Worm (Caenorhabditis elegans) whole organism, L1 larva: ENCODE measurements around the gene sym-3.

Experiments
- C16A3.4 ChIP-seq: fragments of 150-350 bp; optimal IDR thresholded peaks from 2 replicates; lab custom pipeline; 2014; ENCODE audit warnings: missing biosample characterization, missing genetic modification characterization
- aha-1 ChIP-seq: fragments of 150-350 bp; optimal IDR thresholded peaks from 2 replicates; lab custom pipeline; 2014; ENCODE audit warnings: missing biosample characterization, missing genetic modification characterization
- aly-2 ChIP-seq: fragments of 150-350 bp; optimal IDR thresholded peaks from 2 replicates; lab custom pipeline; 2014; ENCODE audit warnings: missing biosample characterization, missing genetic modification characterization
- ama-1 ChIP-seq: fragments of 150-350 bp; optimal IDR thresholded peaks from 2 replicates; lab custom pipeline; 2014
- ceh-63 ChIP-seq: fragments of 200-800 bp; sonication (Bioruptor generic); optimal IDR thresholded peaks from 2 replicates; lab custom pipeline; 2018; ENCODE audit warnings: mild to moderate bottlenecking, missing genetic modification characterization, missing compliant biosample characterization
- ceh-8 ChIP-seq: fragments of 200-800 bp; sonication (Bioruptor generic); optimal IDR thresholded peaks from 2 replicates; lab custom pipeline; 2018; ENCODE audit warnings: mild to moderate bottlenecking, missing genetic modification characterization, moderate library complexity, missing compliant biosample characterization
- ceh-82 ChIP-seq, 3 experiments: fragments of 150-350 bp in 1 of 3; sonication (generic microtip) in 2 of 3; optimal IDR thresholded peaks; 2 replicates each; lab custom pipeline; 2014 to 2017; ENCODE audit warnings: missing biosample characterization in 3 of 3, missing genetic modification characterization in 3 of 3
- ceh-90 ChIP-seq: sonication (generic microtip); optimal IDR thresholded peaks from 2 replicates; lab custom pipeline; 2016; ENCODE audit warnings: missing genetic modification characterization, missing compliant biosample characterization
- dpl-1 ChIP-seq, 3 experiments: fragments of 150-350 bp in 2 of 3; sonication (generic microtip) in 1 of 3; optimal IDR thresholded peaks; 2 replicates each; lab custom pipeline; 2014 to 2017; ENCODE audit warnings: missing biosample characterization in 3 of 3, missing genetic modification characterization in 3 of 3, missing genetic modification reagents in 3 of 3
- dsc-1 ChIP-seq: sonication (generic microtip); optimal IDR thresholded peaks from 2 replicates; lab custom pipeline; 2016; ENCODE audit warnings: mild to moderate bottlenecking, missing genetic modification characterization, missing compliant biosample characterization
- efl-1 ChIP-seq, 4 experiments: fragments of 150-350 bp; optimal IDR thresholded peaks in 3 of 4; peaks in 1 of 4; 1 replicate in 1 of 4; 2 replicates in 3 of 4; lab custom pipeline; 2014; ENCODE audit warnings: missing biosample characterization in 2 of 4, missing genetic modification characterization in 2 of 4, missing genetic modification reagents in 2 of 4
- egl-27 ChIP-seq, 2 experiments: fragments of 150-350 bp in 1 of 2; sonication (generic microtip); optimal IDR thresholded peaks; 3 replicates each; lab custom pipeline; 2017 to 2018; ENCODE audit warnings: missing biosample characterization in 2 of 2, missing genetic modification characterization in 2 of 2, missing genetic modification reagents in 2 of 2
- elt-2 ChIP-seq: sonication (generic microtip); optimal IDR thresholded peaks from 2 replicates; lab custom pipeline; 2016; ENCODE audit warnings: missing genetic modification characterization, mild to moderate bottlenecking, inconsistent platforms, missing compliant biosample characterization, missing genetic modification reagents
- ets-5 ChIP-seq: fragments of 200-800 bp; sonication (Bioruptor generic); IDR thresholded peaks from 2 replicates; pipeline ENCODE4 v1.3.6; 2022; ENCODE audit warnings: missing genetic modification characterization, missing compliant biosample characterization
- fkh-10 ChIP-seq: sonication (generic microtip); optimal IDR thresholded peaks from 2 replicates; lab custom pipeline; 2017; ENCODE audit warnings: missing biosample characterization, missing genetic modification reagents, missing genetic modification characterization
- fkh-8 ChIP-seq: sonication (generic microtip); optimal IDR thresholded peaks from 2 replicates; lab custom pipeline; 2016; ENCODE audit warnings: mild to moderate bottlenecking, missing genetic modification characterization, missing compliant biosample characterization
- grh-1 ChIP-seq: fragments of 200-800 bp; sonication (Bioruptor generic); IDR thresholded peaks from 2 replicates; pipeline ENCODE4 v1.3.6; 2022; ENCODE audit warnings: missing genetic modification reagents, missing genetic modification characterization, missing compliant biosample characterization
- hlh-17 ChIP-seq: fragments of 200-800 bp; sonication (Bioruptor generic); optimal IDR thresholded peaks from 2 replicates; lab custom pipeline; 2018; ENCODE audit warnings: missing genetic modification characterization, mild to moderate bottlenecking, missing compliant biosample characterization, moderate library complexity, borderline replicate concordance
- hpl-2 ChIP-seq: fragments of 150-350 bp; optimal IDR thresholded peaks from 2 replicates; lab custom pipeline; 2014; ENCODE audit warnings: missing biosample characterization, missing genetic modification reagents, missing genetic modification characterization
- irx-1 ChIP-seq: sonication (generic microtip); optimal IDR thresholded peaks from 2 replicates; lab custom pipeline; 2016; ENCODE audit warnings: missing genetic modification characterization, missing compliant biosample characterization
- isw-1 ChIP-seq: fragments of 200-800 bp; sonication (Bioruptor generic); IDR thresholded peaks from 2 replicates; pipeline ENCODE4 v1.3.6; 2022; ENCODE audit warnings: missing genetic modification characterization, missing compliant biosample characterization
- jun-1 ChIP-seq: fragments of 150-350 bp; optimal IDR thresholded peaks from 2 replicates; lab custom pipeline; 2014; ENCODE audit warnings: missing biosample characterization, missing genetic modification reagents, missing genetic modification characterization
- lin-14 ChIP-seq: fragments of 200-800 bp; sonication (Bioruptor generic); optimal IDR thresholded peaks from 2 replicates; lab custom pipeline; 2018; ENCODE audit warnings: mild to moderate bottlenecking, missing genetic modification characterization, moderate library complexity, missing compliant biosample characterization
- lin-15B ChIP-seq: fragments of 150-350 bp; sonication (generic microtip); optimal IDR thresholded peaks from 3 replicates; lab custom pipeline; 2014; ENCODE audit warnings: missing biosample characterization, missing genetic modification characterization
- lin-35 ChIP-seq, 2 experiments: fragments of 150-350 bp; optimal IDR thresholded peaks; 2 replicates each; lab custom pipeline; 2014; ENCODE audit warnings: missing biosample characterization in 2 of 2, missing genetic modification characterization in 2 of 2, missing genetic modification reagents in 2 of 2
- lin-39 ChIP-seq: fragments of 150-350 bp; optimal IDR thresholded peaks from 2 replicates; lab custom pipeline; 2014; ENCODE audit warnings: missing biosample characterization, missing genetic modification reagents, missing genetic modification characterization
- lsy-2 ChIP-seq, 2 experiments: fragments of 150-350 bp; optimal IDR thresholded peaks; 2 replicates each; lab custom pipeline; 2014; ENCODE audit warnings: missing biosample characterization in 2 of 2, missing genetic modification characterization in 2 of 2
- mab-9 ChIP-seq: fragments of 200-800 bp; sonication (Bioruptor generic); IDR thresholded peaks from 2 replicates; pipeline ENCODE4 v1.3.6; 2022; ENCODE audit warnings: missing genetic modification reagents, missing genetic modification characterization, missing compliant biosample characterization
- mdl-1 ChIP-seq, 2 experiments: fragments of 150-350 bp; optimal IDR thresholded peaks; 2 replicates each; lab custom pipeline; 2014 to 2017; ENCODE audit warnings: missing biosample characterization in 2 of 2, missing genetic modification characterization in 2 of 2, inconsistent platforms in 1 of 2
- mef-2 ChIP-seq: fragments of 150-350 bp; optimal IDR thresholded peaks from 2 replicates; lab custom pipeline; 2014; ENCODE audit warnings: missing biosample characterization, missing genetic modification characterization
- mep-1 ChIP-seq: fragments of 150-350 bp; optimal IDR thresholded peaks from 2 replicates; lab custom pipeline; 2014; ENCODE audit warnings: missing biosample characterization, missing genetic modification characterization
- nhr-11 ChIP-seq: fragments of 150-350 bp; optimal IDR thresholded peaks from 2 replicates; lab custom pipeline; 2014; ENCODE audit warnings: missing biosample characterization, missing genetic modification characterization
- nhr-19 ChIP-seq: fragments of 200-800 bp; sonication (Bioruptor generic); conservative IDR thresholded peaks from 2 replicates; pipeline ENCODE4 v1.3.6; 2022; ENCODE audit warnings: missing genetic modification characterization, missing compliant biosample characterization
- nhr-20 ChIP-seq: sonication (generic microtip); optimal IDR thresholded peaks from 2 replicates; lab custom pipeline; 2016; ENCODE audit warnings: mild to moderate bottlenecking, missing genetic modification characterization, missing compliant biosample characterization
- nhr-28 ChIP-seq: fragments of 150-350 bp; optimal IDR thresholded peaks from 2 replicates; lab custom pipeline; 2014; ENCODE audit warnings: missing biosample characterization, missing genetic modification characterization
- nhr-47 ChIP-seq: sonication (generic microtip); optimal IDR thresholded peaks from 2 replicates; lab custom pipeline; 2016; ENCODE audit warnings: mild to moderate bottlenecking, missing genetic modification characterization, moderate library complexity, missing compliant biosample characterization
- nhr-76 ChIP-seq: sonication (generic microtip); optimal IDR thresholded peaks from 2 replicates; lab custom pipeline; 2017; ENCODE audit warnings: missing biosample characterization, missing genetic modification characterization
- nhr-77 ChIP-seq: fragments of 150-350 bp; optimal IDR thresholded peaks from 2 replicates; lab custom pipeline; 2014; ENCODE audit warnings: missing biosample characterization, missing genetic modification characterization
- pqm-1 ChIP-seq: sonication (generic microtip); optimal IDR thresholded peaks from 3 replicates; lab custom pipeline; 2017; ENCODE audit warnings: missing biosample characterization, missing genetic modification characterization
- rnt-1 ChIP-seq: sonication (generic microtip); optimal IDR thresholded peaks from 2 replicates; lab custom pipeline; 2016; ENCODE audit warnings: mild to moderate bottlenecking, missing genetic modification characterization, moderate library complexity, missing compliant biosample characterization
- snu-23 ChIP-seq: sonication (generic microtip); optimal IDR thresholded peaks from 2 replicates; lab custom pipeline; 2016; ENCODE audit warnings: missing genetic modification characterization, missing compliant biosample characterization
- sox-4 ChIP-seq: sonication (generic microtip); optimal IDR thresholded peaks from 2 replicates; lab custom pipeline; 2016; ENCODE audit warnings: missing genetic modification characterization, missing compliant biosample characterization
- sptf-1 ChIP-seq: fragments of 150-350 bp; optimal IDR thresholded peaks from 2 replicates; lab custom pipeline; 2014; ENCODE audit warnings: missing biosample characterization, missing genetic modification characterization
- sup-37 ChIP-seq: fragments of 200-800 bp; sonication (Bioruptor generic); optimal IDR thresholded peaks from 2 replicates; lab custom pipeline; 2018; ENCODE audit warnings: mild to moderate bottlenecking, missing genetic modification characterization, missing compliant biosample characterization
- swsn-7 ChIP-seq: sonication (generic microtip); optimal IDR thresholded peaks from 2 replicates; lab custom pipeline; 2016; ENCODE audit warnings: missing genetic modification characterization, missing compliant biosample characterization
- tbx-2 ChIP-seq: sonication (generic microtip); optimal IDR thresholded peaks from 2 replicates; lab custom pipeline; 2016; ENCODE audit warnings: missing genetic modification characterization, missing compliant biosample characterization
- unc-30 ChIP-seq: sonication (generic microtip); optimal IDR thresholded peaks from 2 replicates; lab custom pipeline; 2017; ENCODE audit warnings: missing biosample characterization, missing genetic modification characterization
- unc-86 ChIP-seq: sonication (generic microtip); optimal IDR thresholded peaks from 2 replicates; lab custom pipeline; 2016; ENCODE audit warnings: missing genetic modification characterization, missing compliant biosample characterization
- vab-15 ChIP-seq: sonication (generic microtip); optimal IDR thresholded peaks from 2 replicates; lab custom pipeline; 2017; ENCODE audit warnings: missing genotype, mild to moderate bottlenecking, missing genetic modification characterization, missing compliant biosample characterization
- xbp-1 ChIP-seq: sonication (generic microtip); optimal IDR thresholded peaks from 2 replicates; lab custom pipeline; 2016; ENCODE audit warnings: missing genetic modification characterization, missing compliant biosample characterization
- ztf-11 ChIP-seq, 2 experiments: sonication (generic microtip); optimal IDR thresholded peaks; 2 replicates each; lab custom pipeline; 2016 to 2017; ENCODE audit warnings: missing genetic modification characterization in 2 of 2, missing biosample characterization in 1 of 2, missing compliant biosample characterization in 1 of 2
- ztf-4 ChIP-seq: fragments of 150-350 bp; optimal IDR thresholded peaks from 2 replicates; lab custom pipeline; 2014; ENCODE audit warnings: missing biosample characterization, missing genetic modification characterization

sym-3 gene

DNA sequence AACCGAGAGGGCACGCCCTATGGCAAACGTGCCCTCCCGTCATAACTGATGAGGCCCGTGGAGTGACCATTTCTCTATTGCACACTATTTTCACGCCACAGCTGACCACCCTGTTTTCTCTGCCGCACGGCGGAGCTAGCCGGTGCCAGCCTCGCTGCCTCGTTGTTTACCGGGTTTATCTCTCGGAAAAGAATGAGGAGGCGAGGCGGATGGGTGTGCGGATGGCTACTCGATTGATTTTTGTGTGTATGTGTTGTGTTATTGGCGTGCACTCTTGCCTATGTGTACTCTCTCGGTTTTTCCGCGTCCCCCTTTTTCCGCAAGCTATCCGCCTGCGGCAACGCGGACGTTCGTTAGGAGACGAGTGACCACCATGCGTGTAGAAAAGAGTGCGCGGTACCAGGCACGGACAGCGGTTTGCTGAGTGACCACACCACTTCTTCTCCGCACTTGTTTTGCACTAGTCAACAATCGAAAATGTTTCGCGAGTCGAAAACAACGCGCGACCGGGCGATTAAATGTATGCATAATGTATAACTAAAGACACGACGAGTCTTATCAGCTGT lies 38.5 kb downstream of the sym-3 start:
- no peak for TF ChIP-seq sup-37 (GFP tag; lab: Kevin White, UChicago)
- TF ChIP-seq ztf-4 (tag; lab: Kevin White, UChicago) = peak; percentile 89
- peak; percentile 40 to 49 for TF ChIP-seq lsy-2 (tag; optimal IDR thresholded peaks at IDR 0.05; lab: Kevin White, UChicago)
- TF ChIP-seq swsn-7 (tag; lab: Kevin White, UChicago) = peak; percentile 52
- TF ChIP-seq tbx-2 (tag; lab: Kevin White, UChicago) = peak; percentile 50
- TF ChIP-seq grh-1 = no peak
- TF ChIP-seq aha-1 (tag; lab: Kevin White, UChicago) = no peak
- TF ChIP-seq pqm-1 (tag; lab: Kevin White, UChicago) = no peak
- no peak for TF ChIP-seq lin-39 (tag; lab: Kevin White, UChicago)
- peak; percentile 55 for TF ChIP-seq snu-23 (GFP tag; lab: Kevin White, UChicago)
- no peak for TF ChIP-seq vab-15 (tag; lab: Kevin White, UChicago)
- TF ChIP-seq nhr-11 (tag; lab: Kevin White, UChicago) = no peak
- TF ChIP-seq hpl-2 (GFP tag; lab: Kevin White, UChicago) = no peak
- TF ChIP-seq nhr-20 = peak; percentile 50
- TF ChIP-seq ama-1 (lab: Kevin White, UChicago) = no peak
- peak; percentile 78 for TF ChIP-seq fkh-10 (GFP tag; lab: Kevin White, UChicago)
- TF ChIP-seq efl-1 (optimal IDR thresholded peaks at IDR 0.05; lab: Kevin White, UChicago) = no peak
- TF ChIP-seq efl-1 (GFP tag; optimal IDR thresholded peaks at IDR 0.05 in 1 of 2; lab: Kevin White, UChicago) = peak in 1 of 2 experiments; percentile 16
- TF ChIP-seq fkh-8 (tag; lab: Kevin White, UChicago) = peak; percentile 72
- TF ChIP-seq nhr-47 (tag; lab: Kevin White, UChicago) = peak; percentile 71
- TF ChIP-seq nhr-77 = no peak
- TF ChIP-seq irx-1 (tag; lab: Kevin White, UChicago) = no peak
- no peak for TF ChIP-seq ets-5 (GFP tag; lab: Robert Waterston, UW)
- no peak for TF ChIP-seq dpl-1 (GFP tag; optimal IDR thresholded peaks at IDR 0.05; lab: Kevin White, UChicago)
- peak in 1 of 2 experiments; percentile 47 for TF ChIP-seq mdl-1 (tag; optimal IDR thresholded peaks at IDR 0.05; lab: Kevin White, UChicago)
- no peak for TF ChIP-seq mep-1 (tag; lab: Kevin White, UChicago)
- peak in 1 of 2 experiments; percentile 24 for TF ChIP-seq ztf-11 (tag; optimal IDR thresholded peaks at IDR 0.05; lab: Kevin White, UChicago)
- peak; percentile 44; the same call in 1 of the 2 replicates for TF ChIP-seq nhr-19 (GFP tag; lab: Robert Waterston, UW)
- no peak for TF ChIP-seq sptf-1
- no peak for TF ChIP-seq isw-1
- TF ChIP-seq ceh-82 (tag; optimal IDR thresholded peaks at IDR 0.05; lab: Kevin White, UChicago) = peak; percentile 10 to 45 (median 14)
- peak; percentile 92 for TF ChIP-seq lin-14 (GFP tag; lab: Kevin White, UChicago)
- TF ChIP-seq sox-4 (tag; lab: Kevin White, UChicago) = no peak
- TF ChIP-seq hlh-17 = no peak
- TF ChIP-seq unc-30 (tag; lab: Kevin White, UChicago) = no peak
- peak in 1 of 2 experiments; percentile 22 for TF ChIP-seq lin-35 (GFP tag; optimal IDR thresholded peaks at IDR 0.05; lab: Kevin White, UChicago)
- TF ChIP-seq mab-9 (GFP tag; lab: Robert Waterston, UW) = no peak
- TF ChIP-seq aly-2 (tag; lab: Kevin White, UChicago) = no peak
- peak; percentile 28 for TF ChIP-seq unc-86
- no peak for TF ChIP-seq ceh-90
- TF ChIP-seq elt-2 (tag; lab: Kevin White, UChicago) = no peak
- TF ChIP-seq rnt-1 (tag; lab: Kevin White, UChicago) = peak; percentile 64
- TF ChIP-seq ceh-8 (GFP tag; lab: Kevin White, UChicago) = no peak
- TF ChIP-seq C16A3.4 (tag; lab: Kevin White, UChicago) = peak; percentile 41
- no peak for TF ChIP-seq lin-15B (tag; lab: Kevin White, UChicago)
- no peak for TF ChIP-seq nhr-76 (tag; lab: Kevin White, UChicago)
- peak; percentile 83 for TF ChIP-seq jun-1 (tag; lab: Kevin White, UChicago)
- no peak for TF ChIP-seq ceh-63 (GFP tag; lab: Kevin White, UChicago)
- no peak for TF ChIP-seq nhr-28 (tag; lab: Kevin White, UChicago)
- peak; percentile 16 for TF ChIP-seq xbp-1 (tag; lab: Kevin White, UChicago)
- TF ChIP-seq dsc-1 (tag; lab: Kevin White, UChicago) = peak; percentile 28
- no peak for TF ChIP-seq egl-27 (tag; optimal IDR thresholded peaks at IDR 0.05; lab: Kevin White, UChicago)
- TF ChIP-seq mef-2 (tag; lab: Kevin White, UChicago) = peak; percentile 27
